Worm (Caenorhabditis elegans) whole organism, L2 larva: ENCODE results near the gene K04G11.1.

Experiments used
- ama-1 ChIP-seq: fragments of 150-350 bp; optimal IDR thresholded peaks from 2 replicates; lab custom pipeline; 2018; ENCODE audit warnings: inconsistent platforms
- elt-3 ChIP-seq: sonication (generic microtip); optimal IDR thresholded peaks from 2 replicates; lab custom pipeline; 2017; ENCODE audit warnings: missing biosample characterization, missing genetic modification characterization
- nhr-129 ChIP-seq: fragments of 150-350 bp; optimal IDR thresholded peaks from 2 replicates; lab custom pipeline; 2014; ENCODE audit warnings: missing biosample characterization, missing genetic modification characterization
- sma-3 ChIP-seq: sonication (generic microtip); optimal IDR thresholded peaks from 2 replicates; lab custom pipeline; 2016; ENCODE audit warnings: missing genetic modification reagents, missing genetic modification characterization, missing compliant biosample characterization
- unc-39 ChIP-seq: fragments of 150-350 bp; optimal IDR thresholded peaks from 2 replicates; lab custom pipeline; 2014; ENCODE audit warnings: missing biosample characterization, missing genetic modification characterization
- ztf-4 ChIP-seq: fragments of 150-350 bp; optimal IDR thresholded peaks from 2 replicates; lab custom pipeline; 2014; ENCODE audit warnings: missing biosample characterization, missing genetic modification characterization

- TF ChIP-seq sma-3 (GFP tag; lab: Kevin White, UChicago) (no peak), unc-39 (tag; lab: Kevin White, UChicago) (no peak), ama-1 (lab: Kevin White, UChicago) (no peak), elt-3 (no peak), ztf-4 (tag; lab: Kevin White, UChicago) (no peak), nhr-129 (tag; lab: Kevin White, UChicago) (no peak)
Measured at ce11 chrX:14339723-14340122, 4.4 kb downstream of the K04G11.1 start.
